Fruit fly (Drosophila melanogaster) whole organism, prepupa: ENCODE measurements around the gene MRP.
A peak's percentile ranks its signal among the peaks of the same experiment; 100 is the strongest.

Experiments
- Blimp-1 ChIP-seq: fragments of 200-800 bp; sonication (Bioruptor generic); optimal IDR thresholded peaks from 3 replicates; lab custom pipeline; 2017; ENCODE audit warnings: missing biosample characterization, missing genetic modification characterization, mild to moderate bottlenecking, moderate library complexity, missing genetic modification reagents
- CG10631 ChIP-seq: fragments of 200-800 bp; sonication (Bioruptor generic); optimal IDR thresholded peaks from 2 replicates; lab custom pipeline; 2016; ENCODE audit warnings: missing biosample characterization, missing genetic modification characterization
- CG10669 ChIP-seq: fragments of 200-800 bp; sonication (Bioruptor generic); optimal IDR thresholded peaks from 3 replicates; lab custom pipeline; 2018; ENCODE audit warnings: missing biosample characterization, mild to moderate bottlenecking, missing genetic modification characterization, moderate library complexity
- CG11294 ChIP-seq: fragments of 200-800 bp; sonication (Bioruptor generic); IDR thresholded peaks from 2 replicates; pipeline ENCODE4 v1.3.6; 2022; ENCODE audit warnings: missing biosample characterization, missing genetic modification characterization
- CG11762 ChIP-seq: fragments of 200-800 bp; sonication (Bioruptor generic); optimal IDR thresholded peaks from 3 replicates; lab custom pipeline; 2016; ENCODE audit warnings: missing biosample characterization, missing genetic modification characterization; ENCODE audit not compliant: insufficient read depth
- CG15336 ChIP-seq: fragments of 200-800 bp; sonication (Bioruptor generic); IDR thresholded peaks from 2 replicates; pipeline ENCODE4 v1.3.6; 2022; ENCODE audit warnings: missing biosample characterization, missing genetic modification characterization
- CG1621 ChIP-seq: fragments of 200-800 bp; sonication (Bioruptor generic); optimal IDR thresholded peaks from 3 replicates; lab custom pipeline; 2018; ENCODE audit warnings: missing biosample characterization, mild to moderate bottlenecking, missing genetic modification characterization
- CG16779 ChIP-seq: fragments of 200-800 bp; sonication (Bioruptor generic); optimal IDR thresholded peaks from 3 replicates; lab custom pipeline; 2017; ENCODE audit warnings: missing biosample characterization, mild to moderate bottlenecking, missing genetic modification characterization
- CG3032 ChIP-seq: fragments of 200-800 bp; optimal IDR thresholded peaks from 2 replicates; lab custom pipeline; 2019; ENCODE audit warnings: missing biosample characterization, mild to moderate bottlenecking, missing genetic modification characterization, moderate library complexity
- CG31627 ChIP-seq: fragments of 200-800 bp; sonication (Bioruptor generic); optimal IDR thresholded peaks from 3 replicates; lab custom pipeline; 2016; ENCODE audit warnings: missing biosample characterization, missing genetic modification characterization
- CG32006 ChIP-seq: fragments of 200-800 bp; sonication (Bioruptor generic); optimal IDR thresholded peaks from 3 replicates; lab custom pipeline; 2017; ENCODE audit warnings: missing biosample characterization, mild to moderate bottlenecking, missing genetic modification characterization
- CG34406 ChIP-seq: fragments of 200-800 bp; sonication (Bioruptor generic); optimal IDR thresholded peaks from 3 replicates; lab custom pipeline; 2016; ENCODE audit warnings: missing biosample characterization, missing genetic modification characterization
- CG3919 ChIP-seq: fragments of 200-800 bp; sonication (Bioruptor generic); optimal IDR thresholded peaks from 3 replicates; lab custom pipeline; 2016; ENCODE audit warnings: missing biosample characterization, missing genetic modification characterization
- CG6163 ChIP-seq: fragments of 200-800 bp; sonication (Bioruptor generic); IDR thresholded peaks from 3 replicates; pipeline ENCODE4 v1.3.6; 2022; ENCODE audit warnings: missing biosample characterization, missing genetic modification characterization
- CG6276 ChIP-seq: fragments of 200-800 bp; sonication (Bioruptor generic); optimal IDR thresholded peaks from 2 replicates; lab custom pipeline; 2017; ENCODE audit warnings: missing biosample characterization, mild to moderate bottlenecking, missing genetic modification characterization
- CG6808 ChIP-seq: fragments of 200-800 bp; sonication (Bioruptor generic); optimal IDR thresholded peaks from 3 replicates; lab custom pipeline; 2017; ENCODE audit warnings: missing biosample characterization, missing genetic modification characterization, mild to moderate bottlenecking, moderate library complexity, missing genetic modification reagents
- CG7368 ChIP-seq: fragments of 200-800 bp; sonication (Bioruptor generic); optimal IDR thresholded peaks from 3 replicates; lab custom pipeline; 2016; ENCODE audit warnings: missing biosample characterization, missing genetic modification characterization
- CG8119 ChIP-seq: fragments of 200-800 bp; sonication (Bioruptor generic); IDR thresholded peaks from 3 replicates; pipeline ENCODE4 v1.3.6; 2022; ENCODE audit warnings: missing biosample characterization, missing genetic modification characterization
- CG8319 ChIP-seq: fragments of 200-800 bp; sonication (Bioruptor generic); optimal IDR thresholded peaks from 3 replicates; lab custom pipeline; 2016; ENCODE audit warnings: missing biosample characterization, missing genetic modification characterization
- CG8632 ChIP-seq: fragments of 200-800 bp; sonication (Bioruptor generic); optimal IDR thresholded peaks from 3 replicates; lab custom pipeline; 2016; ENCODE audit warnings: missing biosample characterization, missing genetic modification characterization
- Eip75B ChIP-seq: fragments of 200-800 bp; sonication (Bioruptor generic); optimal IDR thresholded peaks from 3 replicates; lab custom pipeline; 2016; ENCODE audit warnings: missing biosample characterization, missing genetic modification characterization
- Eip78C ChIP-seq: fragments of 200-800 bp; sonication (Bioruptor generic); peaks from one replicate; lab custom pipeline; 2016; ENCODE audit warnings: missing biosample characterization, missing genetic modification characterization
- Eip93F ChIP-seq: fragments of 200-800 bp; sonication (Bioruptor generic); optimal IDR thresholded peaks from 2 replicates; lab custom pipeline; 2016; ENCODE audit warnings: missing biosample characterization, mild to moderate bottlenecking, missing genetic modification characterization
- Hr38 ChIP-seq: sonication (Bioruptor generic); optimal IDR thresholded peaks from 2 replicates; lab custom pipeline; 2016; ENCODE audit warnings: missing biosample characterization, missing genetic modification characterization
- Hr39 ChIP-seq: fragments of 200-800 bp; sonication (Bioruptor generic); optimal IDR thresholded peaks from 2 replicates; lab custom pipeline; 2016; ENCODE audit warnings: missing biosample characterization, missing genetic modification characterization
- Met ChIP-seq: fragments of 200-800 bp; sonication (Bioruptor generic); optimal IDR thresholded peaks from 3 replicates; lab custom pipeline; 2016; ENCODE audit warnings: missing biosample characterization, missing genetic modification characterization
- OdsH ChIP-seq: fragments of 200-800 bp; sonication (Bioruptor generic); optimal IDR thresholded peaks from 3 replicates; lab custom pipeline; 2016; ENCODE audit warnings: missing biosample characterization, missing genetic modification characterization
- Sox14 ChIP-seq: fragments of 200-800 bp; sonication (Bioruptor generic); optimal IDR thresholded peaks from 3 replicates; lab custom pipeline; 2016; ENCODE audit warnings: missing biosample characterization, missing genetic modification characterization
- Sox15 ChIP-seq: fragments of 200-800 bp; sonication (Bioruptor generic); optimal IDR thresholded peaks from 3 replicates; lab custom pipeline; 2016; ENCODE audit warnings: missing biosample characterization, missing genetic modification characterization
- acj6 ChIP-seq: fragments of 200-800 bp; sonication (Bioruptor generic); optimal IDR thresholded peaks from 3 replicates; lab custom pipeline; 2016; ENCODE audit warnings: missing biosample characterization, missing genetic modification characterization
- cyc ChIP-seq: fragments of 200-800 bp; sonication (Bioruptor generic); optimal IDR thresholded peaks from 3 replicates; lab custom pipeline; 2016; ENCODE audit warnings: missing biosample characterization, missing genetic modification characterization
- dsx ChIP-seq: fragments of 200-800 bp; optimal IDR thresholded peaks from 3 replicates; lab custom pipeline; 2019; ENCODE audit warnings: missing biosample characterization, mild to moderate bottlenecking, missing genetic modification characterization, moderate library complexity; ENCODE audit not compliant: poor library complexity, severe bottlenecking
- eg ChIP-seq: fragments of 200-800 bp; sonication (Bioruptor generic); IDR thresholded peaks from 3 replicates; pipeline ENCODE4 v1.3.6; 2022; ENCODE audit warnings: missing biosample characterization, missing genetic modification characterization
- esn ChIP-seq: fragments of 200-800 bp; sonication (Bioruptor generic); optimal IDR thresholded peaks from 2 replicates; lab custom pipeline; 2016; ENCODE audit warnings: missing biosample characterization, mild to moderate bottlenecking, missing genetic modification characterization, moderate library complexity
- fd59A ChIP-seq: fragments of 200-800 bp; sonication (Bioruptor generic); optimal IDR thresholded peaks from 2 replicates; lab custom pipeline; 2017; ENCODE audit warnings: missing biosample characterization, mild to moderate bottlenecking, missing genetic modification characterization, missing genetic modification reagents
- fkh ChIP-seq: fragments of 200-800 bp; sonication (Bioruptor generic); optimal IDR thresholded peaks from 3 replicates; lab custom pipeline; 2017; ENCODE audit warnings: missing biosample characterization, mild to moderate bottlenecking, missing genetic modification characterization, moderate library complexity
- lz ChIP-seq: fragments of 200-800 bp; sonication (Bioruptor generic); optimal IDR thresholded peaks from 3 replicates; lab custom pipeline; 2016; ENCODE audit warnings: missing biosample characterization, missing genetic modification characterization
- net ChIP-seq: fragments of 200-800 bp; sonication (Bioruptor generic); optimal IDR thresholded peaks from 3 replicates; lab custom pipeline; 2016; ENCODE audit warnings: missing biosample characterization, missing genetic modification characterization
- salr ChIP-seq, 2 experiments: fragments of 200-800 bp; sonication (Bioruptor generic); optimal IDR thresholded peaks; 3 replicates each; lab custom pipeline; 2016 to 2018; ENCODE audit warnings: missing biosample characterization in 2 of 2, missing genetic modification characterization in 2 of 2, mild to moderate bottlenecking in 1 of 2
- ss ChIP-seq, 2 experiments: fragments of 200-800 bp; sonication (Bioruptor generic); optimal IDR thresholded peaks; 2 replicates in 1 of 2; 3 replicates in 1 of 2; lab custom pipeline; 2017 to 2018; ENCODE audit warnings: mild to moderate bottlenecking in 2 of 2, missing biosample characterization in 2 of 2, missing genetic modification characterization in 2 of 2, moderate library complexity in 1 of 2
- svp ChIP-seq: fragments of 200-800 bp; sonication (Bioruptor generic); peaks from one replicate; lab custom pipeline; 2016; ENCODE audit warnings: missing biosample characterization, missing genetic modification characterization
- topi ChIP-seq: fragments of 200-800 bp; sonication (Bioruptor generic); optimal IDR thresholded peaks from 3 replicates; lab custom pipeline; 2016; ENCODE audit warnings: missing biosample characterization, missing genetic modification characterization
- vri ChIP-seq: fragments of 200-800 bp; sonication (Bioruptor generic); optimal IDR thresholded peaks from 3 replicates; lab custom pipeline; 2016; ENCODE audit warnings: missing biosample characterization, mild to moderate bottlenecking, missing genetic modification characterization

MRP gene

DNA sequence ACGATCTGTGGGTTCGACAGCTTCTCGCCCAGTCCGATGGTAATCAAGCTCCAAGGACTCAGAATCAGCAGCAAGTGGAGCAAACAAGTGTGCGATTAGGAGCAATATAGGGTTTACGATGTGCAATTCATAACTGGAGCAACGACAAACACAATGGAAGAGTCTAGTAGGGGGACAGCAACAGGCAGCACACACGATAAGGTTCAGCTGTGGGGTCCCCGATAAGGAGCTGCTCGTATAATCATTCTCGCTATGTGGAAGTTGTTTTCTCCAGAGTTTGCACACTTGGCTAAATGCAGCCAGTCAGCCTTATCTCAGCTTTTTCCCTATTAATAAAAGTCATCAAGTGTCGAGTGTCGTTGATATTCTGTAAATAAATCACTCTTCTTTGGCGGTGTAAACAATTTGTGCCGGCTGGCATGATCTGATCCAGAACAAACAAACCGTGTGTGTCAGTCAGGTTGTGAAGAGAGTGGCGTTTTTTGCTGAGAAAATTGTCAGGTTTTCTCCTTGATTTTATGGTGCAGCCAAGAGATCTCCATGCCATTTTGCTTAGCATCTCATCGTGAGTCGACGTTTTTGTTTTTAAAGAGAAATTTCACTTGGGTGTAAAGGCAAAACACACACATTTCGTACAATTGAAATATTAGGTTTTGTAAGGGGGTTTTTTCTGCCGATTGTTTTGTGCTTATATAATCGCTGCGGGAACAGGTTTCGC is 1.0 kb downstream of the MRP start:
- TF ChIP-seq lz (no peak), svp (GFP tag; lab: Kevin White, UChicago) (peak; percentile 95), CG6276 (GFP tag; lab: Kevin White, UChicago) (no peak), Met (GFP tag; lab: Kevin White, UChicago) (no peak), CG11294 (no peak), CG6163 (GFP tag; lab: Robert Waterston, UW) (0 out of 3 replicates have a peak, but pooled peaks have one; percentile 41), Hr39 (GFP tag; lab: Kevin White, UChicago) (no peak), eg (0 out of 3 replicates have a peak, but pooled peaks have one; percentile 27), fkh (peak; percentile 50), CG16779 (peak; percentile 14), Eip78C (GFP tag; lab: Kevin White, UChicago) (peak; percentile 72), CG11762 (GFP tag; lab: Kevin White, UChicago) (no peak), dsx (GFP tag; lab: Kevin White, UChicago) (no peak), cyc (GFP tag; lab: Kevin White, UChicago) (no peak), Eip75B (no peak), OdsH (no peak), Sox14 (GFP tag; lab: Kevin White, UChicago) (peak; percentile 31), CG8319 (GFP tag; lab: Kevin White, UChicago) (no peak), vri (GFP tag; lab: Kevin White, UChicago) (peak; percentile 82), CG6808 (GFP tag; lab: Kevin White, UChicago) (peak; percentile 18), CG3919 (GFP tag; lab: Kevin White, UChicago) (no peak), CG7368 (GFP tag; lab: Kevin White, UChicago) (no peak)

DNA sequence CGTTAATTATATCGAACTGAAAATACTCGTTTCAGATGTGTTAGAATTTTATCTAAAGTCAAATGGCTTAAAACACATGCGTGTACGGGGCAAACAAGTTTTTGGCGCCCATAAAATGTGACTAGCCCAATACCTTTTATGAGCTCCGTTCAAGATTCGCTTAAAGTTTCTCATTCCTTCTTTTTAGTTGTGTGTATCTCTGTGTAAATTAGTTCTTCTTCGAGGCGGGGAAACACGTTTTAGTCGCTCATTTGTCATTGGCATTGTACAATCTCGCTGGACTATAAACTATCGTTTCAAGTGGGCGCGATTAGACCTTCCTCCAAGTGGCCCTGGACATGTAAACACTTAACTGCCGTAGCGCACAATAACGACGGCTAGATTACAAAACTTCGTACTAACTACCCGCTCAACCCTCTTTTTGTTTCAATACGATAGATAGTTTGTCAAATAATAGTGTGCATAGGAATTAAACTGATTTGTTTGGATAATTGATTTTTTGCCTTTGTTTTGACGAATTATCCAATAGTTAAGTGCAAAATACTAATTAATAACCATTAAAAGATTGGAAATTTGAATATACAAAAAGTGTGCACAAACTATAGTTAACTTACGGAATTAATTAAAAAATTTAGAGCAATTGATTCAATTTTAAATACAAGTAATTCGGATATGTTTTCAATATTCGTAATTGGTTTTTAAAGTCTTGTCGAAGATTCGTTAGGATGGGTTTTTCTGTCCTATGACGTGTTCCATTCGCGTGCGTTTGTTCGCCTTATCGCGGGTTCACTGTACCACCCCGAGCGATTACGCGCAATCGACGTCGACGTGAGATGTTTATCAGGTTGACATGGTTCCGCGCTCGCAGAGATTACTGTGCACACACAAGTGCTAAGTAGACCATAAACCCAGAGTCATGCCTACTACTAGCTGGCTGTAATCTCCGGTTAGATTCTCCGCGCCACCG is 1.9 kb downstream of the MRP start:
- TF ChIP-seq CG3919 (GFP tag; lab: Kevin White, UChicago) (peak; percentile 26), CG3032 (tag; lab: Kevin White, UChicago) (peak; percentile 40), CG11294 (peak; percentile 36; the same call in 1 of the 2 replicates), CG7368 (GFP tag; lab: Kevin White, UChicago) (peak; percentile 0), CG10669 (GFP tag; lab: Kevin White, UChicago) (peak; percentile 58), fd59A (no peak), CG15336 (peak; percentile 45; the same call in 1 of the 2 replicates), Eip75B (peak; percentile 15), net (GFP tag; lab: Kevin White, UChicago) (peak; percentile 29), vri (GFP tag; lab: Kevin White, UChicago) (peak; percentile 83), Blimp-1 (GFP tag; lab: Kevin White, UChicago) (no peak), cyc (GFP tag; lab: Kevin White, UChicago) (peak; percentile 48), lz (peak; percentile 24), CG16779 (peak; percentile 9), CG6276 (GFP tag; lab: Kevin White, UChicago) (peak; percentile 51), CG6808 (GFP tag; lab: Kevin White, UChicago) (no peak), Eip78C (GFP tag; lab: Kevin White, UChicago) (peak; percentile 88), salr (GFP tag; optimal IDR thresholded peaks at IDR 0.05; lab: Kevin White, UChicago) (no peak), eg (peak; percentile 61; the same call in 2 of the 3 replicates), CG8632 (GFP tag; lab: Kevin White, UChicago) (no peak), fkh (peak; percentile 12), CG31627 (no peak), Hr38 (GFP tag; lab: Kevin White, UChicago) (no peak), CG32006 (GFP tag; lab: Kevin White, UChicago) (peak; percentile 58), ss (GFP tag; optimal IDR thresholded peaks at IDR 0.05; lab: Kevin White, UChicago) (peak in 1 of 2 experiments; percentile 12), CG8119 (GFP tag; lab: Robert Waterston, UW) (no peak), OdsH (peak; percentile 47), CG10631 (no peak), topi (GFP tag; lab: Kevin White, UChicago) (peak; percentile 48), CG34406 (GFP tag; lab: Kevin White, UChicago) (peak; percentile 6), CG1621 (tag; lab: Kevin White, UChicago) (no peak), esn (peak; percentile 42), svp (GFP tag; lab: Kevin White, UChicago) (peak; percentile 94), CG11762 (GFP tag; lab: Kevin White, UChicago) (peak; percentile 11), acj6 (GFP tag; lab: Kevin White, UChicago) (peak; percentile 23), Sox15 (GFP tag; lab: Kevin White, UChicago) (no peak), Eip93F (GFP tag; lab: Kevin White, UChicago) (no peak), dsx (GFP tag; lab: Kevin White, UChicago) (no peak)
